Worm (Caenorhabditis elegans) whole organism, L4/young adult: ENCODE data around the gene fkh-2.

Experiments
- dao-5 ChIP-seq: sonication (generic microtip); optimal IDR thresholded peaks from 2 replicates; lab custom pipeline; 2016; ENCODE audit warnings: missing genotype, missing genetic modification characterization, moderate library complexity, missing compliant biosample characterization
- him-1 ChIP-seq: sonication (generic microtip); optimal IDR thresholded peaks from 2 replicates; lab custom pipeline; 2016; ENCODE audit warnings: missing genotype, missing genetic modification reagents, missing genetic modification characterization, missing compliant biosample characterization

ce11 chrX:3697623-3698022 lies 44.5 kb downstream of the fkh-2 start:
- TF ChIP-seq him-1 (peak; percentile 92), dao-5 (tag; lab: Kevin White, UChicago) (peak; percentile 63)
